Worm (Caenorhabditis elegans) whole organism, L4/young adult: ENCODE data around the gene clc-6.

Source experiments
- W03F9.2 ChIP-seq: fragments of 150-350 bp; optimal IDR thresholded peaks from 2 replicates; lab custom pipeline; 2014; ENCODE audit warnings: missing biosample characterization, missing genetic modification characterization
- dao-5 ChIP-seq: sonication (generic microtip); optimal IDR thresholded peaks from 2 replicates; lab custom pipeline; 2016; ENCODE audit warnings: missing genotype, missing genetic modification characterization, moderate library complexity, missing compliant biosample characterization
- him-1 ChIP-seq: sonication (generic microtip); optimal IDR thresholded peaks from 2 replicates; lab custom pipeline; 2016; ENCODE audit warnings: missing genotype, missing genetic modification reagents, missing genetic modification characterization, missing compliant biosample characterization

Gene clc-6

DNA sequence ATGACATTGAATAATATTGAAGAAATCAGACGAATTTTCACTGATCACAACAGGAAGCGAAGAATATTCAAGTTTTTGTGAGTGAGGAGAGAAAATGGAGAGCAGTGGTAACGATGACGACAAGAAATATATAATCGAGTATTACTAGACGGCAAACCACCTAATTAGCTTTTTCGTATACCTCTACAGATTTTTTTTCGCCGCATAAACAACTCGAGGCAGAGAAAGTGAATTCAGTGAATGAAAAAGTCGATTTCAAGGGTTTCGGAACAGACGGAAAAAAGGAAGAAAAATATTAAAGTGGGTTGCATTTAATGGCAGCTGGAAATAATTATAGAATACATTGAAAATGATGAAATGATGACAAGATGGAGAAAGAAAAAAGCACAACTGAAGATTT, 18.4 kb downstream of the clc-6 start, which contains the start of gene gpa-1:
gpa-1 (minus strand) TSS at position 101 of the 400 bp plus-strand sequence.
- no peak for TF ChIP-seq W03F9.2 (tag; lab: Kevin White, UChicago)
- no peak for TF ChIP-seq dao-5 (tag; lab: Kevin White, UChicago)

ce11 chrV:11174663-11175062, 21.3 kb downstream of the clc-6 start:
- TF ChIP-seq dao-5 (tag; lab: Kevin White, UChicago): no peak

- TF ChIP-seq W03F9.2 (tag; lab: Kevin White, UChicago): no peak
- TF ChIP-seq him-1: no peak
- TF ChIP-seq dao-5 (tag; lab: Kevin White, UChicago): no peak
Measured at ce11 chrV:11172667-11173066, 23.3 kb downstream of the clc-6 start.

DNA sequence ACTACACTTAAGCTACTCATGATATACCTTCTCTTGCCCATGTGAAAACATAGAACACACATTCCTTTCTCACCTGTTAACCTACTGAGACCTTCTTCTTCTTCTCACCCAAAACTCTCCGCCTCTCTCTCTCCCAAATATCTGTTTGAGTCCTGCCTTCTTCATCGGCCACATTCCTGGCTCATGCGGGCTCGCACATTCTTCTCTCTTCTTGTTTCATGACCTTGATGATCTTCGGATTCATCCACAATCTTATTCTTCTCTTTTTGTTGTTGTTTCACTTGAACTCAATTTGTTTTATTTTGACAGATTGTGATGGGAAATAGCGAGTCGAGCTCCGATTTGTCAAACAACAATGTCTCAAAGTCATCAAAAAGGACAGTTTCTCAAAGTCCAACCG, 24.1 kb downstream of the clc-6 start, which contains the start of gene T19C4.5:
T19C4.5 (plus strand) TSS at position 308 of the 400 bp plus-strand sequence.
- TF ChIP-seq dao-5 (tag; lab: Kevin White, UChicago) (no peak), him-1 (no peak), W03F9.2 (tag; lab: Kevin White, UChicago) (no peak)

ce11 chrV:11170564-11171329, 25.3 kb downstream of the clc-6 start:
- TF ChIP-seq dao-5 (tag; lab: Kevin White, UChicago) (no peak), him-1 (no peak), W03F9.2 (tag; lab: Kevin White, UChicago) (no peak)

DNA sequence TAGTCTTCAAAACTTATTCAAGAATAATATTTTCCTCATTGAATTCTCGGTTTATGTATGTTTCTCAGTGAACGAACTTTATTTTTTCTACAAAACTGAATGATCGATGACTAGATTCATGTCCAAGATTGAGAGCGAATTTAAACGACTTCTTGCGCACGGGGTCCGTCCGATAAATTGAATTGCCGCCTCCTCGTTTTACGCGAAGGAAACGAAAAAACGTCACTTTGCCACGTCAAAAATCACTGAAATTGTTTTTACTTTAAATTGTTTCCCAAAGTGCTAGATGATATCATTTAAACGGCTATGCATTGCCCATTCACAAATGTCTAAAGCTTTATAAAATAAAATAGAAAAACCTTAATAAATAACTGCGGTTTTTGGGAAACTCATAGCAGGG, 28.3 kb downstream of the clc-6 start:
- TF ChIP-seq him-1 (no peak), W03F9.2 (tag; lab: Kevin White, UChicago) (no peak), dao-5 (tag; lab: Kevin White, UChicago) (no peak)

- TF ChIP-seq W03F9.2 (tag; lab: Kevin White, UChicago) (no peak), him-1 (no peak), dao-5 (tag; lab: Kevin White, UChicago) (no peak)
Measured at ce11 chrV:11164475-11164874, 31.5 kb downstream of the clc-6 start, which contains the start of gene srg-40. Gene srg-40, minus strand, starts transcription at chrV:11164575.

DNA sequence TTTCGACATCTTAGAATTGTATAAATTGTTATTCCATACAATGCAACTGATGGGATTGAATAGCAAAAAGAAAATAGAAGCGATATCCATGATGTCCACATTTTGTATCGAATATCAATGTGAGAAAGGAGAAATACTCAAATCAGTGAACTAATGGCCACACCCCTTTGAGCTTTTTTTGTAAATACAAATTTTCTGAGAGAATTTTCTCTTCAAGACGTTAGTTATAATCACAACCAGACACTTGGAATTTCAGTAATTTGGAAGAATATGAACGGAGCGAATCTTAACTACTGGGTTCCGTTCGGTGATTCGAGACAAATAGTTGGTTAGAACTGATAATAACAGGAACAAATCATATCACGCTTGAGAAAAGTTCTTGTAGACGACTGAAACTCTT, 34.2 kb downstream of the clc-6 start, which contains the start of gene srg-41:
srg-41 (minus strand) TSS at position 101 of the 400 bp plus-strand sequence.
- no peak for TF ChIP-seq dao-5 (tag; lab: Kevin White, UChicago)
- TF ChIP-seq W03F9.2 (tag; lab: Kevin White, UChicago): no peak
- TF ChIP-seq him-1: no peak

ce11 chrV:11157947-11158346, 38.1 kb downstream of the clc-6 start, which contains the start of gene srg-42:
Gene srg-42, minus strand, starts transcription at chrV:11158047.
- TF ChIP-seq him-1 (no peak), W03F9.2 (tag; lab: Kevin White, UChicago) (no peak), dao-5 (tag; lab: Kevin White, UChicago) (no peak)

ce11 chrV:11156589-11156988, 39.4 kb downstream of the clc-6 start:
- TF ChIP-seq dao-5 (tag; lab: Kevin White, UChicago): no peak

ce11 chrV:11155553-11155952, 40.5 kb downstream of the clc-6 start, which contains the start of gene srg-38:
Gene srg-38, minus strand, starts transcription at chrV:11155653.
- TF ChIP-seq him-1 (no peak), W03F9.2 (tag; lab: Kevin White, UChicago) (no peak), dao-5 (tag; lab: Kevin White, UChicago) (no peak)

DNA sequence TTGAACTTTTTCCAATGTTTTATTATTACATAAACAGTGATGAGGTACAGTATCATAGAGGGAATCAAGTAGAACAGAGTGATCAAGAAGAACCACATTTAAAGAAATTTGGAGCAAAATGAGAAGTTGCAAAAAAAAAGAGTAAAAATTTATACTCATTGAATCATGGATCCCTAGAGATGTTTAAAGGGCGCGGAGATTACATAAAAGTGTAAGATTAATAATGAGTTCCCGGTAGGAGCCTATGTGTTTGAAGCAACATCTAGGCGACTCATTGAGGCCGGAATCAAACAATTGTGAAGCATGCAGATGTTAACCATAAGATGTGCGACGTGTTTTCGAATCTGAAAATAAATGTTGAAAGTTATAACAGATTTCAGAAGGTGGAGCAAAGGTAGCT, 43.7 kb downstream of the clc-6 start, which contains the start of gene srg-39:
srg-39 (minus strand) TSS at position 101 of the 400 bp plus-strand sequence.
- TF ChIP-seq him-1 (no peak), W03F9.2 (tag; lab: Kevin White, UChicago) (no peak)

- TF ChIP-seq him-1 (no peak), W03F9.2 (tag; lab: Kevin White, UChicago) (no peak), dao-5 (tag; lab: Kevin White, UChicago) (no peak)
Measured at ce11 chrV:11149405-11149804, 46.6 kb downstream of the clc-6 start, which contains the start of gene T19C4.1. Gene T19C4.1, plus strand, starts transcription at chrV:11149705.

DNA sequence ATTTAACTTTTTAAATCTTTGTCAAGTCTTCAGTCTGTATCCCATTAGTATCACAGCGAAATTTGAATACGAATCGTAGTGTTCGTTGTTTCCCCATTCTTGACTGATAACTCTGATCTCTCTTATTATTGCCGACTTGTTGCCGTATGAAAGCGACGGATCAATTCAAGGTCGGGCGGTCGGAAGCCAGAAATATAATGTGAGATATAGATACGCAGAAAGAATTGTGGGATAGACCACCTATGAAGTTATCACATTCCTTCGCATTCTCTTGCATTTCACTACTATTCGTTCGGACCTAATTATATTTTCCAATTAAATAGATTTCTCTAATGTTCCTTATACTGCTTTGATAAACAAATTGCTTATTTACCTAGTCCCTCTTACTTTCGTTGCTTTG, 47.0 kb downstream of the clc-6 start:
- TF ChIP-seq him-1: no peak
- TF ChIP-seq W03F9.2 (tag; lab: Kevin White, UChicago): no peak
- no peak for TF ChIP-seq dao-5 (tag; lab: Kevin White, UChicago)

ce11 chrV:11147780-11148144, 48.2 kb downstream of the clc-6 start:
- no peak for TF ChIP-seq dao-5 (tag; lab: Kevin White, UChicago)
- TF ChIP-seq W03F9.2 (tag; lab: Kevin White, UChicago): no peak
- no peak for TF ChIP-seq him-1
